Fruit fly (Drosophila melanogaster) whole organism, embryonic: ENCODE measurements around the gene CG5909.

ENCODE experiments used
- BEAF-32 ChIP-seq: fragments of 200-800 bp; sonication (Bioruptor generic); optimal IDR thresholded peaks from 3 replicates; lab custom pipeline; 2017; ENCODE audit warnings: missing biosample characterization, missing genetic modification characterization, mild to moderate bottlenecking, moderate library complexity, missing genetic modification reagents
- Blimp-1 ChIP-seq: fragments of 200-800 bp; sonication (Bioruptor generic); optimal IDR thresholded peaks from 3 replicates; lab custom pipeline; 2018; ENCODE audit warnings: missing biosample characterization, missing genetic modification characterization, mild to moderate bottlenecking, moderate library complexity, missing genetic modification reagents
- Bteb2 ChIP-seq: fragments of 200-800 bp; sonication (Bioruptor generic); optimal IDR thresholded peaks from 2 replicates; lab custom pipeline; 2016; ENCODE audit warnings: missing biosample characterization, missing genetic modification characterization
- CG11247 ChIP-seq: fragments of 200-800 bp; sonication (Bioruptor generic); IDR thresholded peaks from 2 replicates; pipeline ENCODE4 v1.3.6; 2022; ENCODE audit warnings: missing biosample characterization, missing genetic modification characterization
- CG12299 ChIP-seq: fragments of 200-800 bp; sonication (Bioruptor generic); optimal IDR thresholded peaks from 2 replicates; lab custom pipeline; 2018; ENCODE audit warnings: missing biosample characterization, mild to moderate bottlenecking, missing genetic modification characterization
- CG13123 ChIP-seq: fragments of 200-800 bp; sonication (Bioruptor generic); optimal IDR thresholded peaks from 2 replicates; lab custom pipeline; 2016; ENCODE audit warnings: missing biosample characterization, missing genetic modification characterization
- CG13624 ChIP-seq: fragments of 200-800 bp; sonication (Bioruptor generic); optimal IDR thresholded peaks from 2 replicates; lab custom pipeline; 2016; ENCODE audit warnings: missing biosample characterization, missing genetic modification characterization
- CG14965 ChIP-seq: fragments of 200-800 bp; sonication (Bioruptor generic); optimal IDR thresholded peaks from 2 replicates; lab custom pipeline; 2016; ENCODE audit warnings: missing biosample characterization, missing genetic modification characterization, borderline replicate concordance
- CG17328 ChIP-seq: fragments of 200-800 bp; sonication (Bioruptor generic); IDR thresholded peaks from 2 replicates; pipeline ENCODE4 v1.3.6; 2022; ENCODE audit warnings: missing biosample characterization, missing genetic modification characterization
- CG17829 ChIP-seq: fragments of 200-800 bp; optimal IDR thresholded peaks from 2 replicates; lab custom pipeline; 2019; ENCODE audit warnings: missing biosample characterization, mild to moderate bottlenecking, missing genetic modification characterization, moderate library complexity
- CG18011 ChIP-seq: fragments of 200-800 bp; sonication (Bioruptor generic); optimal IDR thresholded peaks from 2 replicates; lab custom pipeline; 2017; ENCODE audit warnings: missing biosample characterization, missing genetic modification characterization, mild to moderate bottlenecking, moderate library complexity, missing genotype
- CG2120 ChIP-seq: fragments of 200-800 bp; sonication (Bioruptor generic); optimal IDR thresholded peaks from 3 replicates; lab custom pipeline; 2016; ENCODE audit warnings: missing biosample characterization, missing genetic modification characterization
- CG30020 ChIP-seq: fragments of 200-800 bp; optimal IDR thresholded peaks from 2 replicates; lab custom pipeline; 2019; ENCODE audit warnings: missing biosample characterization, mild to moderate bottlenecking, missing genetic modification characterization, moderate library complexity
- CG3847 ChIP-seq: fragments of 200-800 bp; sonication (Bioruptor generic); IDR thresholded peaks from 2 replicates; pipeline ENCODE4 v1.3.6; 2022; ENCODE audit warnings: missing biosample characterization, missing genetic modification characterization
- CG4360 ChIP-seq: fragments of 200-800 bp; sonication (Bioruptor generic); IDR thresholded peaks from 2 replicates; pipeline ENCODE4 v1.3.6; 2022; ENCODE audit warnings: missing biosample characterization, missing genetic modification characterization
- CG4424 ChIP-seq: fragments of 200-800 bp; sonication (Bioruptor generic); optimal IDR thresholded peaks from 3 replicates; lab custom pipeline; 2016; ENCODE audit warnings: missing biosample characterization, missing genetic modification characterization
- CG9727 ChIP-seq: fragments of 200-800 bp; sonication (Bioruptor generic); optimal IDR thresholded peaks from 3 replicates; lab custom pipeline; 2017; ENCODE audit warnings: missing biosample characterization, mild to moderate bottlenecking, missing genetic modification characterization
- Camta ChIP-seq: fragments of 200-800 bp; sonication (Bioruptor generic); optimal IDR thresholded peaks from 2 replicates; lab custom pipeline; 2016; ENCODE audit warnings: missing biosample characterization, missing genetic modification characterization
- CkIIα-i1 ChIP-seq: fragments of 200-800 bp; sonication (Bioruptor generic); IDR thresholded peaks from 2 replicates; pipeline ENCODE4 v1.3.6; 2022; ENCODE audit warnings: missing biosample characterization, missing genetic modification characterization
- Dbx ChIP-seq: fragments of 200-800 bp; sonication (Bioruptor generic); IDR thresholded peaks from 3 replicates; pipeline ENCODE4 v1.3.6; 2022; ENCODE audit warnings: missing biosample characterization, missing genetic modification characterization
- Ets65A ChIP-seq: fragments of 200-800 bp; sonication (Bioruptor generic); peaks from one replicate; lab custom pipeline; 2016; ENCODE audit warnings: missing biosample characterization, missing genetic modification characterization
- GATAe ChIP-seq: fragments of 200-800 bp; sonication (Bioruptor generic); conservative IDR thresholded peaks from 2 replicates; pipeline ENCODE4 v1.3.6; 2022; ENCODE audit warnings: missing biosample characterization, missing genetic modification characterization
- H15 ChIP-seq: fragments of 200-800 bp; sonication (Bioruptor generic); IDR thresholded peaks from 3 replicates; pipeline ENCODE4 v1.3.6; 2022; ENCODE audit warnings: missing biosample characterization, missing genetic modification characterization
- HLH3B ChIP-seq: fragments of 200-800 bp; sonication (Bioruptor generic); IDR thresholded peaks from 2 replicates; pipeline ENCODE4 v1.3.6; 2022; ENCODE audit warnings: missing biosample characterization, missing genetic modification characterization
- HmgZ ChIP-seq: fragments of 200-800 bp; sonication (Bioruptor generic); optimal IDR thresholded peaks from 2 replicates; lab custom pipeline; 2018; ENCODE audit warnings: missing biosample characterization, mild to moderate bottlenecking, missing genetic modification characterization
- Hr39 ChIP-seq: fragments of >200 bp; optimal IDR thresholded peaks from 2 replicates; lab custom pipeline; 2017
- Hr78 ChIP-seq, 2 experiments: fragments of 200-800 bp in 1 of 2; fragments of >200 bp in 1 of 2; sonication (Bioruptor generic) in 1 of 2; optimal IDR thresholded peaks; 2 replicates each; lab custom pipeline; 2017 to 2019; ENCODE audit warnings: missing biosample characterization in 2 of 2, missing genetic modification characterization in 2 of 2, mild to moderate bottlenecking in 1 of 2, moderate library complexity in 1 of 2
- Nf-YB ChIP-seq: fragments of 200-800 bp; sonication (Bioruptor generic); optimal IDR thresholded peaks from 3 replicates; lab custom pipeline; 2019; ENCODE audit warnings: missing biosample characterization, mild to moderate bottlenecking, missing genetic modification characterization, moderate library complexity
- Pdp1 ChIP-seq, 2 experiments: fragments of 200-800 bp; sonication (Bioruptor generic); optimal IDR thresholded peaks; 3 replicates each; lab custom pipeline; 2016; ENCODE audit warnings: missing biosample characterization in 2 of 2, missing genetic modification characterization in 2 of 2, mild to moderate bottlenecking in 1 of 2, moderate library complexity in 1 of 2
- Poxn ChIP-seq: fragments of 200-800 bp; sonication (Bioruptor generic); IDR thresholded peaks from 2 replicates; pipeline ENCODE4 v1.3.6; 2022; ENCODE audit warnings: missing biosample characterization, missing genetic modification characterization
- Six4 ChIP-seq: fragments of 200-800 bp; sonication (Bioruptor generic); optimal IDR thresholded peaks from 2 replicates; lab custom pipeline; 2016; ENCODE audit warnings: missing biosample characterization, missing genetic modification characterization
- Tbp ChIP-seq: fragments of >200 bp; optimal IDR thresholded peaks from 2 replicates; lab custom pipeline; 2018; ENCODE audit warnings: missing biosample characterization, missing genetic modification characterization
- dysf ChIP-seq: fragments of 200-800 bp; sonication (Bioruptor generic); IDR thresholded peaks from 3 replicates; pipeline ENCODE4 v1.3.6; 2022; ENCODE audit warnings: missing biosample characterization, missing genetic modification characterization
- gce ChIP-seq: fragments of 200-800 bp; sonication (Bioruptor generic); IDR thresholded peaks from 3 replicates; pipeline ENCODE4 v1.3.6; 2022; ENCODE audit warnings: missing biosample characterization, missing genetic modification characterization
- inv ChIP-seq: fragments of 200-800 bp; sonication (Bioruptor generic); IDR thresholded peaks from 2 replicates; pipeline ENCODE4 v1.3.6; 2022; ENCODE audit warnings: missing biosample characterization, missing genetic modification characterization; ENCODE audit not compliant: partially characterized antibody
- lbe ChIP-seq: fragments of 200-800 bp; sonication (Bioruptor generic); optimal IDR thresholded peaks from 2 replicates; lab custom pipeline; 2016; ENCODE audit warnings: missing biosample characterization, mild to moderate bottlenecking, missing genetic modification characterization
- nerfin-2 ChIP-seq: fragments of 200-800 bp; sonication (Bioruptor generic); IDR thresholded peaks from 2 replicates; pipeline ENCODE4 v1.3.6; 2022; ENCODE audit warnings: missing biosample characterization, missing genetic modification characterization; ENCODE audit not compliant: partially characterized antibody
- pho ChIP-seq: fragments of 200-800 bp; sonication (Bioruptor generic); optimal IDR thresholded peaks from 2 replicates; lab custom pipeline; 2016; ENCODE audit warnings: missing biosample characterization, missing genetic modification characterization
- phol ChIP-seq: fragments of 200-800 bp; sonication (Bioruptor generic); optimal IDR thresholded peaks from 3 replicates; lab custom pipeline; 2018; ENCODE audit warnings: missing biosample characterization, mild to moderate bottlenecking, missing genetic modification characterization, moderate library complexity
- prd ChIP-seq, 3 experiments: fragments of >200 bp in 2 of 3; fragments of 200-800 bp in 1 of 3; sonication (Bioruptor generic) in 1 of 3; optimal IDR thresholded peaks in 2 of 3; IDR thresholded peaks in 1 of 3; 2 replicates in 2 of 3; 3 replicates in 1 of 3; pipeline versions ENCODE4 v1.3.6 to Lab custom; 2017 to 2022; ENCODE audit warnings: missing biosample characterization in 1 of 3, missing genetic modification characterization in 1 of 3
- pum ChIP-seq: fragments of 200-800 bp; sonication (Bioruptor generic); optimal IDR thresholded peaks from 2 replicates; lab custom pipeline; 2016; ENCODE audit warnings: missing biosample characterization, missing genetic modification characterization
- repo ChIP-seq: fragments of 200-800 bp; sonication (Bioruptor generic); optimal IDR thresholded peaks from 2 replicates; lab custom pipeline; 2016; ENCODE audit warnings: missing biosample characterization, missing genetic modification characterization
- shn ChIP-seq: fragments of 200-800 bp; sonication (Bioruptor generic); optimal IDR thresholded peaks from 3 replicates; lab custom pipeline; 2016; ENCODE audit warnings: missing biosample characterization, missing genetic modification characterization
- slp2 ChIP-seq: fragments of 200-800 bp; sonication (Bioruptor generic); optimal IDR thresholded peaks from 2 replicates; lab custom pipeline; 2016; ENCODE audit warnings: missing biosample characterization, missing genetic modification characterization
- sqz ChIP-seq: fragments of 200-800 bp; sonication (Bioruptor generic); optimal IDR thresholded peaks from 3 replicates; lab custom pipeline; 2018; ENCODE audit warnings: missing biosample characterization, mild to moderate bottlenecking, missing genetic modification characterization
- sr ChIP-seq: fragments of 200-800 bp; sonication (Bioruptor generic); IDR thresholded peaks from 3 replicates; pipeline ENCODE4 v1.3.6; 2022; ENCODE audit warnings: missing biosample characterization, missing genetic modification characterization
- tll ChIP-seq, 2 experiments: fragments of 200-800 bp in 1 of 2; fragments of >200 bp in 1 of 2; sonication (Bioruptor generic) in 1 of 2; optimal IDR thresholded peaks; 2 replicates each; lab custom pipeline; 2017 to 2019; ENCODE audit warnings: missing biosample characterization in 2 of 2, missing genetic modification characterization in 2 of 2, mild to moderate bottlenecking in 1 of 2, moderate library complexity in 1 of 2
- wor ChIP-seq: fragments of 200-800 bp; sonication (Bioruptor generic); IDR thresholded peaks from 2 replicates; pipeline ENCODE4 v1.3.6; 2022; ENCODE audit warnings: missing biosample characterization, missing genetic modification characterization
- yki ChIP-seq: fragments of >200 bp; optimal IDR thresholded peaks from 3 replicates; lab custom pipeline; 2018

CG5909 gene

DNA sequence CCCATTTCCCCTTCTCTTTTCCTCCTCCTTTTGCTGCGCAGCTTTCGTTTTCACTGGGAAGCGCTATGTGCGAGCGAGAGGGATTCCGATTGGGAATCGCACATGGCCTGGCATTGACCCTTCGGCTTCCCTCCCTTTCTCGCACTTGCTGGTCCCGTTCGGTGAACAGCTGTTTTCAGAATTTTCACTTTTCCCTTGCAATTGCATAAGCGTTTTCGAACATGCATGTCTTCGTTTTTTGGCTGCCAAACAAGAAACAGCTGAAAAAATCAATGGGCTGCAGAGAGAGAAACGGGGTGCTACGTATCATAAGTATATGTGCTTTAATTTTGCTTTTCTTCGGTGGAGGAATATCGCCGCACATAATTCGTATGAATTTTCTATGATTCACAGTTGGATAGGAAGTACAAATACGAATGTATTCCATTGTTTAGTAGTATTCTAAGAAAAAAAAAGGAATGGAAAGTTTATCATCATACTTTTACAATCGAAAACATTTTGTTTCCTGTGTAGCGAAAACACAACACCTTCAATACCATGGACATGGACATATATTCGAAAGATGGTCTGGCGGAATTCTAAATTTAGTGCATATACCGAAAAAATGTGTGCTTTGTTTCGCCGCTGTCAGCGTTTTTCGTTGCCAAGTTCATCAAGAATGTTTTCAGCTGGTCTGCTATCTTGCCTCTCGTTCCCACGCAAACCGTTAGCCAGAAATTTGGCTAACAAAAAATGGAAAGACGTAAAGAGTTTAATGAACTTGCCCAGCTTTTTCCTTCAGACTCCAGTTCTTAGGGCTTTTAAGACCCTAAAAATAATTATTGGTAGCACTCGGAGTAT lies 8.6 kb upstream of the CG5909 start (continued):
- TF ChIP-seq CG4360 (GFP tag; lab: Robert Waterston, UW) (no peak), Poxn (GFP tag; lab: Robert Waterston, UW) (no peak), CG11247 (GFP tag; lab: Robert Waterston, UW) (no peak), wor (GFP tag; lab: Robert Waterston, UW) (no peak), dysf (GFP tag; lab: Robert Waterston, UW) (peak; percentile 67; the same call in 2 of the 3 replicates), CkIIα-i1 (GFP tag; lab: Robert Waterston, UW) (no peak), sqz (GFP tag; lab: Kevin White, UChicago) (no peak), tll (GFP tag; optimal IDR thresholded peaks at IDR 0.05; lab: Kevin White, UChicago) (no peak), Blimp-1 (GFP tag; lab: Kevin White, UChicago) (peak; percentile 73), Camta (GFP tag; lab: Kevin White, UChicago) (no peak), CG4424 (GFP tag; lab: Kevin White, UChicago) (no peak), pum (GFP tag; lab: Kevin White, UChicago) (peak; percentile 11), Dbx (GFP tag; lab: Robert Waterston, UW) (peak; percentile 50; the same call in 1 of the 3 replicates), CG17829 (tag; lab: Kevin White, UChicago) (peak; percentile 49), CG13624 (peak; percentile 46), Hr39 (lab: Kevin White, UChicago) (no peak), HmgZ (tag; lab: Kevin White, UChicago) (no peak), Ets65A (GFP tag; lab: Kevin White, UChicago) (peak; percentile 41), CG3847 (GFP tag; lab: Robert Waterston, UW) (peak; percentile 29; the same call in 1 of the 2 replicates), inv (GFP tag; lab: Robert Waterston, UW) (no peak), CG30020 (tag; lab: Kevin White, UChicago) (no peak), Six4 (GFP tag; lab: Kevin White, UChicago) (no peak), CG17328 (GFP tag; lab: Robert Waterston, UW) (no peak), gce (GFP tag; lab: Robert Waterston, UW) (no peak), CG18011 (GFP tag; lab: Kevin White, UChicago) (peak; percentile 19), lbe (GFP tag; lab: Kevin White, UChicago) (no peak), Bteb2 (GFP tag; lab: Kevin White, UChicago) (no peak), CG2120 (GFP tag; lab: Kevin White, UChicago) (peak; percentile 74), CG12299 (tag; lab: Kevin White, UChicago) (no peak), shn (GFP tag; lab: Kevin White, UChicago) (peak; percentile 29), prd (optimal IDR thresholded peaks at IDR 0.05; lab: Kevin White, UChicago) (no peak), prd (GFP tag; IDR thresholded peaks at IDR 0.05; lab: Robert Waterston, UW) (peak; percentile 26; the same call in 1 of the 3 replicates), CG13123 (GFP tag; lab: Kevin White, UChicago) (no peak), CG9727 (peak; percentile 49), pho (peak; percentile 30), HLH3B (GFP tag; lab: Robert Waterston, UW) (peak; percentile 42), Tbp (GFP tag; lab: Kevin White, UChicago) (no peak), Nf-YB (GFP tag; lab: Kevin White, UChicago) (peak; percentile 15), Pdp1 (GFP tag; optimal IDR thresholded peaks at IDR 0.05; lab: Kevin White, UChicago) (peak; percentile 24 to 76), repo (GFP tag; lab: Kevin White, UChicago) (no peak), phol (peak; percentile 58), Hr78 (GFP tag; optimal IDR thresholded peaks at IDR 0.05; lab: Kevin White, UChicago) (peak in 1 of 2 experiments; percentile 8), sr (GFP tag; lab: Robert Waterston, UW) (no peak), H15 (GFP tag; lab: Robert Waterston, UW) (no peak), nerfin-2 (GFP tag; lab: Robert Waterston, UW) (no peak), GATAe (no peak), BEAF-32 (no peak), CG14965 (no peak), yki (lab: Kevin White, UChicago) (no peak), slp2 (GFP tag; lab: Kevin White, UChicago) (no peak)
